Worm (Caenorhabditis elegans) whole organism, early embryonic: Measurements from ENCODE around the gene ddx-23.

Source experiments
- F13C5.2 ChIP-seq: sonication (generic microtip); optimal IDR thresholded peaks from 2 replicates; lab custom pipeline; 2017; ENCODE audit warnings: mild to moderate bottlenecking, missing genetic modification characterization, inconsistent platforms, missing compliant biosample characterization
- aly-1 ChIP-seq: sonication (generic microtip); optimal IDR thresholded peaks from 2 replicates; lab custom pipeline; 2016; ENCODE audit warnings: missing genetic modification characterization, missing compliant biosample characterization
- ama-1 ChIP-seq: fragments of 150-350 bp; optimal IDR thresholded peaks from 2 replicates; lab custom pipeline; 2014
- flt-1 ChIP-seq: fragments of 200-800 bp; sonication (Bioruptor generic); IDR thresholded peaks from 2 replicates; pipeline ENCODE4 v1.3.6; 2022; ENCODE audit warnings: missing genetic modification characterization, missing compliant biosample characterization
- hmbx-1 ChIP-seq: sonication (generic microtip); optimal IDR thresholded peaks from 2 replicates; lab custom pipeline; 2016; ENCODE audit warnings: mild to moderate bottlenecking, missing genetic modification characterization, missing compliant biosample characterization
- pes-1 ChIP-seq: fragments of 200-800 bp; sonication (Bioruptor generic); IDR thresholded peaks from 2 replicates; pipeline ENCODE4 v1.3.6; 2022; ENCODE audit warnings: missing genetic modification reagents, missing genetic modification characterization, missing compliant biosample characterization
- scrt-1 ChIP-seq: fragments of 200-800 bp; sonication (Bioruptor generic); IDR thresholded peaks from 2 replicates; pipeline ENCODE4 v1.3.6; 2022; ENCODE audit warnings: missing genetic modification characterization, missing compliant biosample characterization
- sea-1 ChIP-seq: fragments of 200-800 bp; sonication (Bioruptor generic); conservative IDR thresholded peaks from 2 replicates; pipeline ENCODE4 v1.3.6; 2022; ENCODE audit warnings: missing genetic modification characterization, missing compliant biosample characterization
- tbx-11 ChIP-seq: fragments of 200-800 bp; sonication (Bioruptor generic); IDR thresholded peaks from 2 replicates; pipeline ENCODE4 v1.3.6; 2022; ENCODE audit warnings: missing genetic modification characterization, missing compliant biosample characterization
- tbx-37 ChIP-seq: fragments of 200-800 bp; sonication (Bioruptor generic); conservative IDR thresholded peaks from 2 replicates; pipeline ENCODE4 v1.3.6; 2022; ENCODE audit warnings: missing genetic modification reagents, missing genetic modification characterization, missing compliant biosample characterization

DNA sequence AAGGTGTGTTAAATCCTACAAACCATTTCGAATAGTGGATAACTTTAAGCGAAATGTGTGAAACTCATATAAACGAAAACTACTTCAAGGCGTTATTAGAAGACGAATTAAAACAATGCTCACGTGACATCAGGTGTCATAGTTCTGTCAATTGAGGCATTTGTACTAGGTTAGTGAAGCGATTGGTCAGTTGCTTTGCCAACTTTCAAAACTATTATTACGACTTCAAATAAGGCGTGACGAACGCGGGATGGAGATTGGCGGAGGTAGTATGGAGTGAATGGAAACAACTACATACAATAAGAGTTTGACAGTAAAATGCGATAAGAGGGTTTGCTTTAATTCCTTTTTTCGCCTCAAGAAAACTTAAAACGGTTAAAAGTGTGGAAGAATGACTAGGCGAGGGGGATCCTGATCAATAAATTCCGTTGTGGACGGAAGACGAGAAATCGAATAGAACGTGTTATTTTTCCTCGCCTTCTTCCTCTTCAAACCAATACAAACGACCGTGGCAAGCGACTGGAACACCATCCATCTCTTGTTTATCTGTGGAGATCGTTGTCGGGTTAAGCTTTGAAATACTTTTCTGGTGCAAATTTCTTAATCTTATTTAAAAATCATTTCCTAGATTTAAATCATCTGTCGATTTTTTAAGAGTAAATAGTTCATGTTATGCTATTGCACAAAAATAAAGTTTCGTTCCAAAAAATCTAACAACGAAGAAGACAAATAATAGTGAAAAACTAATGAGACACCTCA lies 12.1 kb downstream of the ddx-23 start:
- TF ChIP-seq scrt-1 (GFP tag; lab: Robert Waterston, UW) (no peak), flt-1 (GFP tag; lab: Robert Waterston, UW) (no peak), tbx-11 (GFP tag; lab: Robert Waterston, UW) (no peak), hmbx-1 (tag; lab: Kevin White, UChicago) (no peak), tbx-37 (GFP tag; lab: Robert Waterston, UW) (no peak), ama-1 (lab: Kevin White, UChicago) (no peak), sea-1 (GFP tag; lab: Robert Waterston, UW) (no peak), F13C5.2 (no peak), aly-1 (tag; lab: Kevin White, UChicago) (no peak), pes-1 (GFP tag; lab: Robert Waterston, UW) (no peak)
